Worm (Caenorhabditis elegans) whole organism, L2 larva: ENCODE measurements around the gene F25B3.2.

Source experiments
- C34F6.9 ChIP-seq: fragments of 150-350 bp; optimal IDR thresholded peaks from 2 replicates; lab custom pipeline; 2014; ENCODE audit warnings: missing biosample characterization, missing genetic modification characterization
- F13H6.1 ChIP-seq: sonication (generic microtip); optimal IDR thresholded peaks from 2 replicates; lab custom pipeline; 2016; ENCODE audit warnings: missing genetic modification characterization, missing compliant biosample characterization
- Y55F3AM.14 ChIP-seq: fragments of 200-800 bp; sonication (Bioruptor generic); optimal IDR thresholded peaks from 2 replicates; lab custom pipeline; 2018; ENCODE audit warnings: mild to moderate bottlenecking, missing genetic modification characterization, missing compliant biosample characterization
- ZK546.5 ChIP-seq: sonication (generic microtip); optimal IDR thresholded peaks from 2 replicates; lab custom pipeline; 2017; ENCODE audit warnings: missing biosample characterization, missing genetic modification characterization
- aly-2 ChIP-seq: fragments of 150-350 bp; optimal IDR thresholded peaks from 2 replicates; lab custom pipeline; 2014; ENCODE audit warnings: missing biosample characterization, missing genetic modification characterization
- ama-1 ChIP-seq: fragments of 150-350 bp; optimal IDR thresholded peaks from 2 replicates; lab custom pipeline; 2018; ENCODE audit warnings: inconsistent platforms
- blmp-1 ChIP-seq: sonication (generic microtip); optimal IDR thresholded peaks from 2 replicates; lab custom pipeline; 2017; ENCODE audit warnings: missing genetic modification characterization, mild to moderate bottlenecking, missing compliant biosample characterization, antibody characterized with exemption, moderate library complexity; ENCODE audit not compliant: insufficient read depth
- ceh-16 ChIP-seq: fragments of 150-350 bp; optimal IDR thresholded peaks from 2 replicates; lab custom pipeline; 2014; ENCODE audit warnings: missing biosample characterization, missing genetic modification characterization
- crh-2 ChIP-seq: sonication (generic microtip); optimal IDR thresholded peaks from 2 replicates; lab custom pipeline; 2017; ENCODE audit warnings: missing biosample characterization, missing genetic modification characterization
- dmd-4 ChIP-seq: sonication (generic microtip); optimal IDR thresholded peaks from 2 replicates; lab custom pipeline; 2017; ENCODE audit warnings: missing biosample characterization, missing genetic modification characterization
- egl-27 ChIP-seq: sonication (generic microtip); optimal IDR thresholded peaks from 3 replicates; lab custom pipeline; 2017; ENCODE audit warnings: missing biosample characterization, missing genetic modification reagents, missing genetic modification characterization
- elt-1 ChIP-seq: fragments of 150-350 bp; optimal IDR thresholded peaks from 2 replicates; lab custom pipeline; 2014; ENCODE audit warnings: missing biosample characterization, missing genetic modification characterization
- elt-3 ChIP-seq: sonication (generic microtip); optimal IDR thresholded peaks from 2 replicates; lab custom pipeline; 2017; ENCODE audit warnings: missing biosample characterization, missing genetic modification characterization
- fos-1 ChIP-seq: fragments of 150-350 bp; optimal IDR thresholded peaks from 2 replicates; lab custom pipeline; 2014; ENCODE audit warnings: missing biosample characterization, missing genetic modification characterization
- lin-11 ChIP-seq: fragments of 150-350 bp; sonication (generic microtip); optimal IDR thresholded peaks from 2 replicates; lab custom pipeline; 2014; ENCODE audit warnings: missing biosample characterization, missing genetic modification characterization, inconsistent platforms, mixed read lengths
- lin-13 ChIP-seq: fragments of 150-350 bp; optimal IDR thresholded peaks from 2 replicates; lab custom pipeline; 2014; ENCODE audit warnings: missing biosample characterization, missing genetic modification reagents, missing genetic modification characterization
- lin-39 ChIP-seq: fragments of 150-350 bp; optimal IDR thresholded peaks from 2 replicates; lab custom pipeline; 2014; ENCODE audit warnings: missing biosample characterization, missing genetic modification reagents, missing genetic modification characterization
- lsy-2 ChIP-seq, 2 experiments: fragments of 150-350 bp in 1 of 2; sonication (generic microtip) in 1 of 2; optimal IDR thresholded peaks; 2 replicates each; lab custom pipeline; 2014 to 2017; ENCODE audit warnings: missing biosample characterization in 2 of 2, missing genetic modification characterization in 2 of 2
- mab-5 ChIP-seq: fragments of 150-350 bp; optimal IDR thresholded peaks from 2 replicates; lab custom pipeline; 2014; ENCODE audit warnings: missing biosample characterization, missing genetic modification characterization
- mbf-1 ChIP-seq: sonication (generic microtip); optimal IDR thresholded peaks from 2 replicates; lab custom pipeline; 2017; ENCODE audit warnings: missing biosample characterization, missing genetic modification characterization
- mdl-1 ChIP-seq, 2 experiments: fragments of 150-350 bp in 1 of 2; sonication (generic microtip) in 1 of 2; optimal IDR thresholded peaks; 2 replicates each; lab custom pipeline; 2017; ENCODE audit warnings: missing biosample characterization in 2 of 2, missing genetic modification characterization in 2 of 2
- nhr-10 ChIP-seq: sonication (generic microtip); optimal IDR thresholded peaks from 2 replicates; lab custom pipeline; 2017; ENCODE audit warnings: missing biosample characterization, missing genetic modification characterization
- nhr-11 ChIP-seq: fragments of 150-350 bp; optimal IDR thresholded peaks from 2 replicates; lab custom pipeline; 2014; ENCODE audit warnings: missing biosample characterization, missing genetic modification characterization
- nhr-12 ChIP-seq: fragments of 150-350 bp; optimal IDR thresholded peaks from 2 replicates; lab custom pipeline; 2014; ENCODE audit warnings: missing biosample characterization, missing genetic modification characterization
- nhr-129 ChIP-seq: fragments of 150-350 bp; optimal IDR thresholded peaks from 2 replicates; lab custom pipeline; 2014; ENCODE audit warnings: missing biosample characterization, missing genetic modification characterization
- nhr-21 ChIP-seq: fragments of 150-350 bp; optimal IDR thresholded peaks from 2 replicates; lab custom pipeline; 2014; ENCODE audit warnings: missing biosample characterization, missing genetic modification characterization
- nhr-237 ChIP-seq: fragments of 150-350 bp; optimal IDR thresholded peaks from 2 replicates; lab custom pipeline; 2014; ENCODE audit warnings: missing biosample characterization, missing genetic modification characterization
- nhr-25 ChIP-seq: fragments of 150-350 bp; sonication (generic microtip); optimal IDR thresholded peaks from 3 replicates; lab custom pipeline; 2014; ENCODE audit warnings: missing biosample characterization, missing genetic modification characterization
- nhr-77 ChIP-seq: fragments of 150-350 bp; optimal IDR thresholded peaks from 2 replicates; lab custom pipeline; 2014; ENCODE audit warnings: missing biosample characterization, missing genetic modification characterization
- peb-1 ChIP-seq: fragments of 150-350 bp; optimal IDR thresholded peaks from 2 replicates; lab custom pipeline; 2014; ENCODE audit warnings: missing biosample characterization, missing genetic modification characterization
- sem-4 ChIP-seq: fragments of 150-350 bp; optimal IDR thresholded peaks from 2 replicates; lab custom pipeline; 2014; ENCODE audit warnings: missing biosample characterization, missing genetic modification reagents, missing genetic modification characterization
- skn-1 ChIP-seq: sonication (generic microtip); optimal IDR thresholded peaks from 2 replicates; lab custom pipeline; 2017; ENCODE audit warnings: missing biosample characterization, missing genetic modification characterization
- snpc-4 ChIP-seq: fragments of 150-350 bp; optimal IDR thresholded peaks from 2 replicates; lab custom pipeline; 2014; ENCODE audit warnings: missing biosample characterization, missing genetic modification characterization
- unc-62 ChIP-seq: fragments of 150-350 bp; optimal IDR thresholded peaks from 2 replicates; lab custom pipeline; 2014; ENCODE audit warnings: missing biosample characterization, missing genetic modification reagents, missing genetic modification characterization
- zag-1 ChIP-seq: fragments of 150-350 bp; optimal IDR thresholded peaks from 2 replicates; lab custom pipeline; 2014; ENCODE audit warnings: missing biosample characterization, missing genetic modification characterization
- ztf-1 ChIP-seq: fragments of 200-800 bp; sonication (Bioruptor generic); conservative IDR thresholded peaks from 2 replicates; pipeline ENCODE4 v1.3.6; 2022; ENCODE audit warnings: missing genetic modification characterization, missing compliant biosample characterization
- ztf-11 ChIP-seq: sonication (generic microtip); optimal IDR thresholded peaks from 2 replicates; lab custom pipeline; 2017; ENCODE audit warnings: missing biosample characterization, missing genetic modification characterization
- ztf-4 ChIP-seq: fragments of 150-350 bp; optimal IDR thresholded peaks from 2 replicates; lab custom pipeline; 2014; ENCODE audit warnings: missing biosample characterization, missing genetic modification characterization

F25B3.2 gene

ce11 chrV:9620417-9620816 is 43.3 kb downstream of the F25B3.2 start:
- TF ChIP-seq lin-39 (tag; lab: Kevin White, UChicago) = no peak
- TF ChIP-seq blmp-1 = no peak
- TF ChIP-seq Y55F3AM.14 (GFP tag; lab: Kevin White, UChicago) = no peak
- TF ChIP-seq ztf-1 (GFP tag; lab: Robert Waterston, UW) = no peak
- TF ChIP-seq nhr-25 (tag; lab: Kevin White, UChicago) = no peak
- no peak for TF ChIP-seq unc-62 (GFP tag; lab: Kevin White, UChicago)
- TF ChIP-seq nhr-237 (tag; lab: Kevin White, UChicago) = no peak
- TF ChIP-seq nhr-11 = no peak
- no peak for TF ChIP-seq lsy-2 (tag; optimal IDR thresholded peaks at IDR 0.05; lab: Kevin White, UChicago)

ce11 chrV:9621437-9621836 is 44.3 kb downstream of the F25B3.2 start:
- no peak for TF ChIP-seq snpc-4 (tag; lab: Kevin White, UChicago)
- no peak for TF ChIP-seq fos-1 (tag; lab: Kevin White, UChicago)
- no peak for TF ChIP-seq mdl-1 (tag; optimal IDR thresholded peaks at IDR 0.05; lab: Kevin White, UChicago)

ce11 chrV:9622834-9623233 is 45.7 kb downstream of the F25B3.2 start, which contains the start of gene idpc-5:
Gene idpc-5 (minus strand): TSS chrV:9622934.
- TF ChIP-seq blmp-1 (no peak), nhr-11 (no peak), nhr-129 (tag; lab: Kevin White, UChicago) (no peak), elt-3 (tag; lab: Kevin White, UChicago) (no peak)

ce11 chrV:9625122-9625521 is 48.0 kb downstream of the F25B3.2 start, which contains the start of gene idpc-4:
Gene idpc-4 (plus strand): TSS chrV:9625422.
- TF ChIP-seq zag-1 (tag; lab: Kevin White, UChicago) (no peak), mbf-1 (tag; lab: Kevin White, UChicago) (no peak), ztf-11 (tag; lab: Kevin White, UChicago) (no peak), lsy-2 (tag; optimal IDR thresholded peaks at IDR 0.05; lab: Kevin White, UChicago) (no peak), ceh-16 (no peak), skn-1 (no peak), C34F6.9 (tag; lab: Kevin White, UChicago) (no peak), nhr-12 (no peak), sem-4 (tag; lab: Kevin White, UChicago) (no peak), lin-13 (GFP tag; lab: Kevin White, UChicago) (no peak), Y55F3AM.14 (GFP tag; lab: Kevin White, UChicago) (no peak), elt-1 (tag; lab: Kevin White, UChicago) (no peak), nhr-10 (no peak), nhr-237 (tag; lab: Kevin White, UChicago) (no peak), egl-27 (tag; lab: Kevin White, UChicago) (no peak), dmd-4 (tag; lab: Kevin White, UChicago) (no peak), ama-1 (lab: Kevin White, UChicago) (no peak), ZK546.5 (tag; lab: Kevin White, UChicago) (no peak)
- TF ChIP-seq, all 48 proteins: peak for 0

- no peak for TF ChIP-seq crh-2 (tag; lab: Kevin White, UChicago)
- TF ChIP-seq ztf-4 (tag; lab: Kevin White, UChicago) = no peak
- no peak for TF ChIP-seq ztf-11 (tag; lab: Kevin White, UChicago)
- no peak for TF ChIP-seq peb-1
- TF ChIP-seq unc-62 (GFP tag; lab: Kevin White, UChicago) = no peak
- no peak for TF ChIP-seq zag-1 (tag; lab: Kevin White, UChicago)
- no peak for TF ChIP-seq lsy-2 (tag; optimal IDR thresholded peaks at IDR 0.05; lab: Kevin White, UChicago)
- no peak for TF ChIP-seq nhr-77 (tag; lab: Kevin White, UChicago)
- TF ChIP-seq aly-2 = no peak
- TF ChIP-seq ztf-1 (GFP tag; lab: Robert Waterston, UW) = no peak
- TF ChIP-seq F13H6.1 (tag; lab: Kevin White, UChicago) = no peak
- no peak for TF ChIP-seq mab-5 (tag; lab: Kevin White, UChicago)
- TF ChIP-seq lin-13 (GFP tag; lab: Kevin White, UChicago) = no peak
- no peak for TF ChIP-seq ceh-16
- no peak for TF ChIP-seq lin-11 (tag; lab: Kevin White, UChicago)
- TF ChIP-seq dmd-4 (tag; lab: Kevin White, UChicago) = no peak
- TF ChIP-seq nhr-129 (tag; lab: Kevin White, UChicago) = no peak
- no peak for TF ChIP-seq elt-3 (tag; lab: Kevin White, UChicago)
- no peak for TF ChIP-seq nhr-11
- no peak for TF ChIP-seq nhr-21 (tag; lab: Kevin White, UChicago)
These were observed 48.7 kb downstream of the F25B3.2 start, which contains the start of gene T06E4.7 for ce11 chrV:9625604-9626446. Gene T06E4.7 (plus strand): TSS chrV:9626396.
